Worm (Caenorhabditis elegans): ENCODE results near the gene Y55F3AM.11.

The Y55F3AM.11 gene

DNA sequence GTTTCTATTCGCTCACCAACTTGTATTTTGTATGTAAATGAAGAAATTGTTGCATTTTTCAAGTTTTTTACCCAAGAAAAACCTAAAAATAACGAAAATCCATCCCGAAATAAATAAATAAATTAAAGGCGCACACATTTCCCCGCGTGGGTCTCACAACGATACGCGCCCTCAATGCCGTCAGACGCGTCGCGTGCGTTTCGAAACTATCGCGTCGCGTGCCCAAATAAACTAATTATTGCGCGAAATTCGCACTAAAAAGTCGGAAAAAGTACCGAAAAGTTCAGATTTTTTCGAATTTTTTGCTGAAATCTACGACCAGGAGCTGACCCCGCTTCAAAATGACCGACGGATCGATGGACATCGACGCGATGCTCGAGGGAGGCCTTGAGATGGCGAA is 31.7 kb downstream of the Y55F3AM.11 start, which contains the start of gene rbm-39 (continued):
- no peak for TF ChIP-seq peb-1 (tag; optimal IDR thresholded peaks at IDR 0.05)

- no peak for TF ChIP-seq sem-4 (tag; optimal IDR thresholded peaks at IDR 0.05)
- no peak for TF ChIP-seq dmd-4 (tag; optimal IDR thresholded peaks at IDR 0.05)
- no peak for TF ChIP-seq lin-13 (GFP tag; optimal IDR thresholded peaks at IDR 0.05)
- no peak for TF ChIP-seq nhr-21 (tag; optimal IDR thresholded peaks at IDR 0.05)
- TF ChIP-seq nhr-10 (tag; optimal IDR thresholded peaks at IDR 0.05): no peak
- TF ChIP-seq unc-55 (GFP tag; optimal IDR thresholded peaks at IDR 0.05): no peak
- no peak for TF ChIP-seq lin-39 (tag; optimal IDR thresholded peaks at IDR 0.05)
- no peak for TF ChIP-seq egl-27 (tag; optimal IDR thresholded peaks at IDR 0.05)
- TF ChIP-seq C34F6.9 (tag; optimal IDR thresholded peaks at IDR 0.05): no peak
- no peak for TF ChIP-seq lin-11 (tag; optimal IDR thresholded peaks at IDR 0.05)
- no peak for TF ChIP-seq blmp-1 (tag; optimal IDR thresholded peaks at IDR 0.05; ENCODE audit: insufficient read depth)
These were observed 32.4 kb downstream of the Y55F3AM.11 start for ce11 chrIV:1011776-1012175.

DNA sequence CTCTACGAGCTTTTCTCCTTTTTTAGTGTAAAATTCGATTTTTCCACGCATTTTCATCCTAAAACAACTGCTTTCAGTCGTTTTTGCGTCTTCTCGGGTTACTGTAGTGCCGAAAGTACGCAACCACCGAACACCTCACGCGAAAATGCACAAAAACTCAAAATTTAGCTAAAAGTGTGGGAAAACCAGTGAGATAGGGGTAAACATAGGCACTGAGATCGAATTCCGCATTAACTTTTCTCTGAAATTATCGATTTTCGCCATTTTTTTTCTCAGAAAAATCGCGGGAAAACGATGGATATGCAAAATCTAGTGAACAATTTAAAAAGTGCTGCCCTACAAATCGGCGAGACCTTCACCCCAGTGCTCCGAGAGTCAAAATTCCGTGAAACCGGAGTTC is 34.0 kb downstream of the Y55F3AM.11 start, which contains the start of gene atg-3:
Gene atg-3 (plus strand): TSS at position 301 of the 400 bp plus-strand sequence.
- no peak for TF ChIP-seq nhr-12 (tag; optimal IDR thresholded peaks at IDR 0.05)

- peak; percentile 66 for TF ChIP-seq C34F6.9 (tag; optimal IDR thresholded peaks at IDR 0.05)
- no peak for TF ChIP-seq unc-39 (tag; optimal IDR thresholded peaks at IDR 0.05)
- TF ChIP-seq lsy-2 (tag; optimal IDR thresholded peaks at IDR 0.05): peak; percentile 33 to 76
- peak; percentile 18 for TF ChIP-seq ama-1 (optimal IDR thresholded peaks at IDR 0.05)
- no peak for TF ChIP-seq sma-3 (GFP tag; optimal IDR thresholded peaks at IDR 0.05)
- TF ChIP-seq sma-9 (GFP tag; optimal IDR thresholded peaks at IDR 0.05): no peak
- TF ChIP-seq sma-9 (tag; optimal IDR thresholded peaks at IDR 0.05): no peak
- TF ChIP-seq fos-1 (tag; optimal IDR thresholded peaks at IDR 0.05): peak; percentile 27
- TF ChIP-seq peb-1 (tag; optimal IDR thresholded peaks at IDR 0.05): no peak
- TF ChIP-seq nhr-129 (tag; optimal IDR thresholded peaks at IDR 0.05): peak; percentile 42
- peak; percentile 34 for TF ChIP-seq gmeb-1 (tag; optimal IDR thresholded peaks at IDR 0.05)
- no peak for TF ChIP-seq ZK546.5 (tag; optimal IDR thresholded peaks at IDR 0.05)
- peak; percentile 20 for TF ChIP-seq crh-2 (tag; optimal IDR thresholded peaks at IDR 0.05)
- no peak for TF ChIP-seq mdl-1 (tag; optimal IDR thresholded peaks at IDR 0.05)
- TF ChIP-seq nhr-77 (tag; optimal IDR thresholded peaks at IDR 0.05): no peak
- no peak for TF ChIP-seq nhr-6 (tag; optimal IDR thresholded peaks at IDR 0.05)
- TF ChIP-seq ztf-4 (tag; optimal IDR thresholded peaks at IDR 0.05): no peak
- TF ChIP-seq nhr-10 (tag; optimal IDR thresholded peaks at IDR 0.05): no peak
- no peak for TF ChIP-seq lin-39 (tag; optimal IDR thresholded peaks at IDR 0.05)
- peak; percentile 64 for TF ChIP-seq unc-55 (GFP tag; optimal IDR thresholded peaks at IDR 0.05)
- TF ChIP-seq ceh-82 (tag; optimal IDR thresholded peaks at IDR 0.05): no peak
- no peak for TF ChIP-seq R02D3.7 (tag; optimal IDR thresholded peaks at IDR 0.05)
These were observed 34.6 kb downstream of the Y55F3AM.11 start, which contains the start of gene Y55F3AM.9 for ce11 chrIV:1009546-1009945. Gene Y55F3AM.9, minus strand, starts transcription at chrIV:1009734.

DNA sequence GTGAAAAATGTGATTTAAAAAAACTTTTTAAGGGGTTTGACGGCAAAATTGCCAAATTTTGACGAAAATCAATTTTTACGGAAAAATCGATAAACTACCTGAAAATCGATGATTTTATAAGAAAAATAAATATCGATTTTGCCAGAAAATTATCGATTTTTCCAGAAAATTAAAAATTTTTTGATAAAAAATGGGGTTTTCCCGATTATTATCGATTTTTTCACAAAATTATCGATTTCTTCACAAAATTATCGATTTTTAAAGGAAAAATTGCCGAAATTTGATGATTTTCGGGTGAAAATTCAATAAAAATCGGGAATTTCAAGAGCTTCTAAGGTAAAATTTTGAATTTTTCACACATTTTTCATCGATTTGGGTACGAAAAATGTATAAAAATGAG is 37.5 kb downstream of the Y55F3AM.11 start:
- no peak for TF ChIP-seq crh-2 (tag; optimal IDR thresholded peaks at IDR 0.05)
- no peak for TF ChIP-seq unc-62 (GFP tag; optimal IDR thresholded peaks at IDR 0.05)
- no peak for TF ChIP-seq lsy-2 (tag; optimal IDR thresholded peaks at IDR 0.05)
- no peak for TF ChIP-seq peb-1 (tag; optimal IDR thresholded peaks at IDR 0.05)
- TF ChIP-seq sma-3 (GFP tag; optimal IDR thresholded peaks at IDR 0.05): no peak
- TF ChIP-seq ceh-16 (tag; optimal IDR thresholded peaks at IDR 0.05): no peak
- no peak for TF ChIP-seq egl-27 (tag; optimal IDR thresholded peaks at IDR 0.05)
- TF ChIP-seq ama-1 (optimal IDR thresholded peaks at IDR 0.05): no peak
- TF ChIP-seq skn-1 (tag; optimal IDR thresholded peaks at IDR 0.05): no peak
- no peak for TF ChIP-seq elt-1 (tag; optimal IDR thresholded peaks at IDR 0.05)
- no peak for TF ChIP-seq ZK546.5 (tag; optimal IDR thresholded peaks at IDR 0.05)
- TF ChIP-seq nhr-129 (tag; optimal IDR thresholded peaks at IDR 0.05): no peak

DNA sequence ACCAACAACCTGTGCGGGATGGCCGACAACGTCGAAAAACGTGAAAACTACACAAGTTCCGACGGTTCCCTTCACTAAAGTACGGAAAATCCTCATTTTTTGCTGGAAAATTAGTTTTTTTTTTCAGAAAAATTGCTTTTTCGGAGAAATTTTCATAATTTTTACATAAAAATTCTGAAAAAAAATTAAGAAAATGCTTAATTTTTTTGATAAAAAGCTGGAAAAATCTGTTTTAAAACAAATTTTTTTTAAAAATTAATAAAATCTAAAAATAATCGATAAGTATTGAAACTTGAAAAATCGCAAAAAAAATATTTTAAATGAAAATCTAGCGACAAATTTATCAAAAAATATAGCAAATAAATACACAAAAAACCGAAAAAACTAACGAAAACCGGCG is 38.4 kb downstream of the Y55F3AM.11 start, which contains the start of gene immp-2:
Gene immp-2 (minus strand): TSS at position 101 of the 400 bp plus-strand sequence.
- TF ChIP-seq mab-5 (tag; optimal IDR thresholded peaks at IDR 0.05): no peak
- no peak for TF ChIP-seq elt-3 (tag; optimal IDR thresholded peaks at IDR 0.05)
- no peak for TF ChIP-seq mdl-1 (tag; optimal IDR thresholded peaks at IDR 0.05)
- no peak for TF ChIP-seq egl-27 (tag; optimal IDR thresholded peaks at IDR 0.05)
- no peak for TF ChIP-seq aly-2 (tag; optimal IDR thresholded peaks at IDR 0.05)
- TF ChIP-seq nhr-11 (tag; optimal IDR thresholded peaks at IDR 0.05): no peak
- no peak for TF ChIP-seq blmp-1 (tag; optimal IDR thresholded peaks at IDR 0.05; ENCODE audit: insufficient read depth)
- TF ChIP-seq mbf-1 (tag; optimal IDR thresholded peaks at IDR 0.05): no peak
- TF ChIP-seq ztf-11 (tag; optimal IDR thresholded peaks at IDR 0.05): no peak
- TF ChIP-seq ztf-1 (GFP tag; conservative IDR thresholded peaks at IDR 0.05): no peak
